Fruit fly (Drosophila melanogaster): Measurements from ENCODE around the gene dunk.

- TF ChIP-seq tj (GFP tag; optimal IDR thresholded peaks at IDR 0.05) = no peak
- TF ChIP-seq pad (GFP tag; optimal IDR thresholded peaks at IDR 0.05) = no peak
- no peak for TF ChIP-seq cic (GFP tag; optimal IDR thresholded peaks at IDR 0.05)
- TF ChIP-seq CG5204 (GFP tag; optimal IDR thresholded peaks at IDR 0.05) = no peak
- no peak for TF ChIP-seq Crg-1 (GFP tag; optimal IDR thresholded peaks at IDR 0.05)
- TF ChIP-seq toe (GFP tag; optimal IDR thresholded peaks at IDR 0.05) = no peak
- no peak for TF ChIP-seq kay (GFP tag; ENCODE audit: borderline replicate concordance)
- TF ChIP-seq CG14711 (tag; optimal IDR thresholded peaks at IDR 0.05) = no peak
- TF ChIP-seq CG7045 (GFP tag; optimal IDR thresholded peaks at IDR 0.05) = no peak
- TF ChIP-seq Clk (GFP tag; optimal IDR thresholded peaks at IDR 0.05) = no peak
Observed at dm6 chr2L:22142696-22143176, 8.7 kb upstream of the dunk start.

Data from whole organism, adult.